Worm (Caenorhabditis elegans) whole organism, midembryonic: Measurements from ENCODE around the gene F32D1.11.

Source experiments
- T22C8.4 ChIP-seq: fragments of 200-800 bp; sonication (Bioruptor generic); IDR thresholded peaks from 2 replicates; pipeline ENCODE4 v1.3.6; 2022; ENCODE audit warnings: missing genetic modification characterization, missing compliant biosample characterization
- cog-1 ChIP-seq: sonication (generic microtip); optimal IDR thresholded peaks from 2 replicates; lab custom pipeline; 2016; ENCODE audit warnings: missing genetic modification characterization, missing compliant biosample characterization
- flt-1 ChIP-seq: fragments of 200-800 bp; sonication (Bioruptor generic); IDR thresholded peaks from 2 replicates; pipeline ENCODE4 v1.3.6; 2022; ENCODE audit warnings: missing genetic modification characterization, missing compliant biosample characterization
- klf-2 ChIP-seq: fragments of 200-800 bp; sonication (Bioruptor generic); conservative IDR thresholded peaks from 2 replicates; pipeline ENCODE4 v1.3.6; 2022; ENCODE audit warnings: missing genetic modification reagents, missing genetic modification characterization, missing compliant biosample characterization
- med-1 ChIP-seq: sonication (generic microtip); optimal IDR thresholded peaks from 2 replicates; lab custom pipeline; 2017; ENCODE audit warnings: missing genetic modification characterization, mild to moderate bottlenecking, missing compliant biosample characterization, antibody characterized with exemption, missing genetic modification reagents; ENCODE audit not compliant: insufficient read depth
- ztf-23 ChIP-seq: fragments of 200-800 bp; sonication (Bioruptor generic); IDR thresholded peaks from 2 replicates; pipeline ENCODE4 v1.3.6; 2022; ENCODE audit warnings: missing genetic modification reagents, missing genetic modification characterization, missing compliant biosample characterization
- ztf-29 ChIP-seq: fragments of 200-800 bp; sonication (Bioruptor generic); IDR thresholded peaks from 2 replicates; pipeline ENCODE4 v1.3.6; 2022; ENCODE audit warnings: missing genetic modification reagents, missing genetic modification characterization, missing compliant biosample characterization

DNA sequence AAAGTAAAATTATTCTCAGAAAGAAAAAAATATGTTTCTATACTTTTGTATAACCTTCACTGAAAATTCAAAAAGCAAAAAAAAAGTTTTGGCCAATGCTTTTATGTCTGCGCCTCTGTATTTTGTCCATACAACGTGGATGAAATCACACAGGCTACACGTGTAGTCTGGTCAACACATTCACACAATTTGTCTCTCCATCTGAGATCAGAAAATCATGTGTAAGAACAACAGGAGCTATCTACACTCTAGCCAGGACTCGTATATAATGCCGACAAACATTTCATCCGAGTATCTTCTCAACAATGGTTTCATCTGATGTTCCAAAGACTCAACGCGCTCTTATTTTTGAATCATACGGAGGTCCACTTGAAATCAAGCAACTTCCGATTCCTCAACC lies 39.5 kb downstream of the F32D1.11 start, which contains the start of gene D2063.1:
- TF ChIP-seq flt-1 (GFP tag; lab: Robert Waterston, UW) = no peak
- TF ChIP-seq T22C8.4 = no peak
- no peak for TF ChIP-seq med-1 (GFP tag; lab: Kevin White, UChicago)
- no peak for TF ChIP-seq ztf-23 (GFP tag; lab: Robert Waterston, UW)
- TF ChIP-seq klf-2 (GFP tag; lab: Robert Waterston, UW) = no peak
- no peak for TF ChIP-seq cog-1 (tag; lab: Kevin White, UChicago)
- TF ChIP-seq ztf-29 (GFP tag; lab: Robert Waterston, UW) = no peak
